Fruit fly (Drosophila melanogaster): ENCODE measurements around the gene RluA-2.

RluA-2 gene

dm6 chr2L:10515553-10516174 lies 38.8 kb downstream of the RluA-2 start (continued):
- TF ChIP-seq CG11504 (tag; optimal IDR thresholded peaks at IDR 0.05) (peak; percentile 59), CG15269 (tag; optimal IDR thresholded peaks at IDR 0.05) (peak; percentile 14), CG7839 (tag; optimal IDR thresholded peaks at IDR 0.05) (peak; percentile 26), chn (GFP tag; optimal IDR thresholded peaks at IDR 0.05) (no peak), gem (tag; optimal IDR thresholded peaks at IDR 0.05) (peak; percentile 0), D19B (GFP tag; optimal IDR thresholded peaks at IDR 0.05) (no peak), sd (tag; optimal IDR thresholded peaks at IDR 0.05) (peak; percentile 13), CG11723 (GFP tag; optimal IDR thresholded peaks at IDR 0.05) (no peak), CG17385 (GFP tag; optimal IDR thresholded peaks at IDR 0.05) (no peak), repo (GFP tag; optimal IDR thresholded peaks at IDR 0.05) (no peak), CG10565 (GFP tag; optimal IDR thresholded peaks at IDR 0.05) (no peak), Hr51 (GFP tag; optimal IDR thresholded peaks at IDR 0.05) (peak in 1 of 2 experiments; percentile 51)

dm6 chr2L:10516470-10517048 lies 39.7 kb downstream of the RluA-2 start:
- TF ChIP-seq NC2β (GFP tag; optimal IDR thresholded peaks at IDR 0.05), result peak; percentile 1
- peak; percentile 4 for TF ChIP-seq Hr3 (GFP tag; optimal IDR thresholded peaks at IDR 0.05)
- TF ChIP-seq knrl (GFP tag; IDR thresholded peaks at IDR 0.05; ENCODE audit: partially characterized antibody), result no peak; the same call in 2 of the 3 replicates
- TF ChIP-seq Blimp-1 (GFP tag; optimal IDR thresholded peaks at IDR 0.05), result no peak
- no peak for TF ChIP-seq cad (GFP tag; optimal IDR thresholded peaks at IDR 0.05)
- TF ChIP-seq ro (GFP tag; IDR thresholded peaks at IDR 0.05), result no peak
- TF ChIP-seq slou (GFP tag; optimal IDR thresholded peaks at IDR 0.05), result no peak
- TF ChIP-seq pros (GFP tag; optimal IDR thresholded peaks at IDR 0.05), result no peak
- peak; percentile 35 for TF ChIP-seq CG32767 (GFP tag; IDR thresholded peaks at IDR 0.05)
- TF ChIP-seq CG11398 (GFP tag; optimal IDR thresholded peaks at IDR 0.05), result peak; percentile 13
- TF ChIP-seq CG3847 (GFP tag; IDR thresholded peaks at IDR 0.05), result no peak
- TF ChIP-seq ATbp (GFP tag; optimal IDR thresholded peaks at IDR 0.05), result no peak
- TF ChIP-seq Nf-YC (tag; optimal IDR thresholded peaks at IDR 0.05), result peak; percentile 11
- peak; percentile 62 for TF ChIP-seq CG6765 (GFP tag; optimal IDR thresholded peaks at IDR 0.05)
- TF ChIP-seq E2f2 (GFP tag; IDR thresholded peaks at IDR 0.05), result no peak; the same call in none of the 2 replicates
- TF ChIP-seq CG4617 (GFP tag; optimal IDR thresholded peaks at IDR 0.05; ENCODE audit: borderline replicate concordance), result no peak
- no peak for TF ChIP-seq Dll (GFP tag; IDR thresholded peaks at IDR 0.05; ENCODE audit: partially characterized antibody)
- no peak for TF ChIP-seq zf30C (GFP tag; optimal IDR thresholded peaks at IDR 0.05)
- no peak for TF ChIP-seq CG12155 (GFP tag; optimal IDR thresholded peaks at IDR 0.05)
- TF ChIP-seq nom (GFP tag; optimal IDR thresholded peaks at IDR 0.05), result peak; percentile 66
- TF ChIP-seq CG18262 (tag; optimal IDR thresholded peaks at IDR 0.05), result peak; percentile 34
- TF ChIP-seq CG7786 (GFP tag; optimal IDR thresholded peaks at IDR 0.05), result no peak
- TF ChIP-seq Bgb (GFP tag; IDR thresholded peaks at IDR 0.05; ENCODE audit: partially characterized antibody), result peak; percentile 50; the same call in 1 of the 2 replicates
- peak; percentile 36; the same call in 1 of the 2 replicates for TF ChIP-seq CG6689 (GFP tag; IDR thresholded peaks at IDR 0.05)
- no peak for TF ChIP-seq grn (GFP tag; optimal IDR thresholded peaks at IDR 0.05)
- no peak for TF ChIP-seq CG34224 (GFP tag; IDR thresholded peaks at IDR 0.05; ENCODE audit: partially characterized antibody)
- peak; percentile 44 for TF ChIP-seq CG18599 (GFP tag; optimal IDR thresholded peaks at IDR 0.05)
- peak; percentile 66; the same call in 1 of the 3 replicates for TF ChIP-seq Dbx (GFP tag; IDR thresholded peaks at IDR 0.05)
- TF ChIP-seq CG10462 (GFP tag; optimal IDR thresholded peaks at IDR 0.05), result peak; percentile 46
- TF ChIP-seq CG6254 (GFP tag; optimal IDR thresholded peaks at IDR 0.05), result no peak
- TF ChIP-seq tx (GFP tag; optimal IDR thresholded peaks at IDR 0.05), result no peak
- 0 out of 2 replicates have a peak, but pooled peaks have one; percentile 28 for TF ChIP-seq CG4360 (GFP tag; IDR thresholded peaks at IDR 0.05)
- TF ChIP-seq stc (GFP tag; IDR thresholded peaks at IDR 0.05), result no peak
- peak; percentile 74 for TF ChIP-seq CG10543 (GFP tag; optimal IDR thresholded peaks at IDR 0.05)
- peak; percentile 31 for TF ChIP-seq HLH54F (GFP tag; optimal IDR thresholded peaks at IDR 0.05)
